Fruit fly (Drosophila melanogaster): Measurements from ENCODE around the gene Naa60.

- TF ChIP-seq Abd-B (GFP tag; optimal IDR thresholded peaks at IDR 0.05) (no peak), Hnf4 (GFP tag; optimal IDR thresholded peaks at IDR 0.05) (no peak), tai (GFP tag; optimal IDR thresholded peaks at IDR 0.05) (no peak), lola (GFP tag; optimal IDR thresholded peaks at IDR 0.05) (no peak), dsf (GFP tag; optimal IDR thresholded peaks at IDR 0.05; ENCODE audit: borderline replicate concordance) (no peak)
Observed at dm6 chr3L:9677260-9677659, 49.4 kb upstream of the Naa60 start.

Data from whole organism, wandering third instar larva.